Fruit fly (Drosophila melanogaster) whole organism, prepupa: Measurements from ENCODE around the gene zf30C.

Source experiments
- Blimp-1 ChIP-seq: fragments of 200-800 bp; sonication (Bioruptor generic); optimal IDR thresholded peaks from 3 replicates; lab custom pipeline; 2017; ENCODE audit warnings: missing biosample characterization, missing genetic modification characterization, mild to moderate bottlenecking, moderate library complexity, missing genetic modification reagents
- CG11294 ChIP-seq: fragments of 200-800 bp; sonication (Bioruptor generic); IDR thresholded peaks from 2 replicates; pipeline ENCODE4 v1.3.6; 2022; ENCODE audit warnings: missing biosample characterization, missing genetic modification characterization
- CG11762 ChIP-seq: fragments of 200-800 bp; sonication (Bioruptor generic); optimal IDR thresholded peaks from 3 replicates; lab custom pipeline; 2016; ENCODE audit warnings: missing biosample characterization, missing genetic modification characterization; ENCODE audit not compliant: insufficient read depth
- CG11902 ChIP-seq: fragments of 200-800 bp; sonication (Bioruptor generic); optimal IDR thresholded peaks from 3 replicates; lab custom pipeline; 2016; ENCODE audit warnings: missing biosample characterization, missing genetic modification characterization
- CG15336 ChIP-seq: fragments of 200-800 bp; sonication (Bioruptor generic); IDR thresholded peaks from 2 replicates; pipeline ENCODE4 v1.3.6; 2022; ENCODE audit warnings: missing biosample characterization, missing genetic modification characterization
- CG16779 ChIP-seq: fragments of 200-800 bp; sonication (Bioruptor generic); optimal IDR thresholded peaks from 3 replicates; lab custom pipeline; 2017; ENCODE audit warnings: missing biosample characterization, mild to moderate bottlenecking, missing genetic modification characterization
- CG3032 ChIP-seq: fragments of 200-800 bp; optimal IDR thresholded peaks from 2 replicates; lab custom pipeline; 2019; ENCODE audit warnings: missing biosample characterization, mild to moderate bottlenecking, missing genetic modification characterization, moderate library complexity
- CG31627 ChIP-seq: fragments of 200-800 bp; sonication (Bioruptor generic); optimal IDR thresholded peaks from 3 replicates; lab custom pipeline; 2016; ENCODE audit warnings: missing biosample characterization, missing genetic modification characterization
- CG34406 ChIP-seq: fragments of 200-800 bp; sonication (Bioruptor generic); optimal IDR thresholded peaks from 3 replicates; lab custom pipeline; 2016; ENCODE audit warnings: missing biosample characterization, missing genetic modification characterization
- CG3919 ChIP-seq: fragments of 200-800 bp; sonication (Bioruptor generic); optimal IDR thresholded peaks from 3 replicates; lab custom pipeline; 2016; ENCODE audit warnings: missing biosample characterization, missing genetic modification characterization
- CG6163 ChIP-seq: fragments of 200-800 bp; sonication (Bioruptor generic); IDR thresholded peaks from 3 replicates; pipeline ENCODE4 v1.3.6; 2022; ENCODE audit warnings: missing biosample characterization, missing genetic modification characterization
- CG6276 ChIP-seq: fragments of 200-800 bp; sonication (Bioruptor generic); optimal IDR thresholded peaks from 2 replicates; lab custom pipeline; 2017; ENCODE audit warnings: missing biosample characterization, mild to moderate bottlenecking, missing genetic modification characterization
- CG6792 ChIP-seq: fragments of 200-800 bp; sonication (Bioruptor generic); optimal IDR thresholded peaks from 3 replicates; lab custom pipeline; 2016; ENCODE audit warnings: missing biosample characterization, missing genetic modification characterization
- CG6808 ChIP-seq: fragments of 200-800 bp; sonication (Bioruptor generic); optimal IDR thresholded peaks from 3 replicates; lab custom pipeline; 2017; ENCODE audit warnings: missing biosample characterization, missing genetic modification characterization, mild to moderate bottlenecking, moderate library complexity, missing genetic modification reagents
- CG7368 ChIP-seq: fragments of 200-800 bp; sonication (Bioruptor generic); optimal IDR thresholded peaks from 3 replicates; lab custom pipeline; 2016; ENCODE audit warnings: missing biosample characterization, missing genetic modification characterization
- CG8119 ChIP-seq: fragments of 200-800 bp; sonication (Bioruptor generic); IDR thresholded peaks from 3 replicates; pipeline ENCODE4 v1.3.6; 2022; ENCODE audit warnings: missing biosample characterization, missing genetic modification characterization
- CG8319 ChIP-seq: fragments of 200-800 bp; sonication (Bioruptor generic); optimal IDR thresholded peaks from 3 replicates; lab custom pipeline; 2016; ENCODE audit warnings: missing biosample characterization, missing genetic modification characterization
- CG8632 ChIP-seq: fragments of 200-800 bp; sonication (Bioruptor generic); optimal IDR thresholded peaks from 3 replicates; lab custom pipeline; 2016; ENCODE audit warnings: missing biosample characterization, missing genetic modification characterization
- CG9139 ChIP-seq: fragments of 200-800 bp; sonication (Bioruptor generic); optimal IDR thresholded peaks from 3 replicates; lab custom pipeline; 2017; ENCODE audit warnings: missing biosample characterization, mild to moderate bottlenecking, missing genetic modification characterization
- Eip75B ChIP-seq: fragments of 200-800 bp; sonication (Bioruptor generic); optimal IDR thresholded peaks from 3 replicates; lab custom pipeline; 2016; ENCODE audit warnings: missing biosample characterization, missing genetic modification characterization
- Eip78C ChIP-seq: fragments of 200-800 bp; sonication (Bioruptor generic); peaks from one replicate; lab custom pipeline; 2016; ENCODE audit warnings: missing biosample characterization, missing genetic modification characterization
- Ets96B ChIP-seq: fragments of 200-800 bp; optimal IDR thresholded peaks from 2 replicates; lab custom pipeline; 2019; ENCODE audit warnings: missing biosample characterization, mild to moderate bottlenecking, missing genetic modification characterization, moderate library complexity
- Gug ChIP-seq: fragments of 200-800 bp; sonication (Bioruptor generic); IDR thresholded peaks from 2 replicates; pipeline ENCODE4 v1.3.6; 2022; ENCODE audit warnings: missing biosample characterization, missing genetic modification characterization
- Hr38 ChIP-seq: sonication (Bioruptor generic); optimal IDR thresholded peaks from 2 replicates; lab custom pipeline; 2016; ENCODE audit warnings: missing biosample characterization, missing genetic modification characterization
- Hr39 ChIP-seq: fragments of 200-800 bp; sonication (Bioruptor generic); optimal IDR thresholded peaks from 2 replicates; lab custom pipeline; 2016; ENCODE audit warnings: missing biosample characterization, missing genetic modification characterization
- Hr4 ChIP-seq: fragments of 200-800 bp; sonication (Bioruptor generic); optimal IDR thresholded peaks from 3 replicates; lab custom pipeline; 2016; ENCODE audit warnings: missing biosample characterization, missing genetic modification characterization
- Met ChIP-seq: fragments of 200-800 bp; sonication (Bioruptor generic); optimal IDR thresholded peaks from 3 replicates; lab custom pipeline; 2016; ENCODE audit warnings: missing biosample characterization, missing genetic modification characterization
- Smox ChIP-seq: fragments of 200-800 bp; sonication (Bioruptor generic); optimal IDR thresholded peaks from 3 replicates; lab custom pipeline; 2016; ENCODE audit warnings: missing biosample characterization, missing genetic modification characterization
- Sox102F ChIP-seq: fragments of 200-800 bp; sonication (Bioruptor generic); optimal IDR thresholded peaks from 2 replicates; lab custom pipeline; 2016; ENCODE audit warnings: missing biosample characterization, mild to moderate bottlenecking, missing genetic modification characterization
- Sox14 ChIP-seq: fragments of 200-800 bp; sonication (Bioruptor generic); optimal IDR thresholded peaks from 3 replicates; lab custom pipeline; 2016; ENCODE audit warnings: missing biosample characterization, missing genetic modification characterization
- Sox15 ChIP-seq: fragments of 200-800 bp; sonication (Bioruptor generic); optimal IDR thresholded peaks from 3 replicates; lab custom pipeline; 2016; ENCODE audit warnings: missing biosample characterization, missing genetic modification characterization
- achi ChIP-seq: fragments of 200-800 bp; sonication (Bioruptor generic); optimal IDR thresholded peaks from 3 replicates; lab custom pipeline; 2016; ENCODE audit warnings: missing biosample characterization, missing genetic modification characterization
- cyc ChIP-seq: fragments of 200-800 bp; sonication (Bioruptor generic); optimal IDR thresholded peaks from 3 replicates; lab custom pipeline; 2016; ENCODE audit warnings: missing biosample characterization, missing genetic modification characterization
- dac ChIP-seq: fragments of 200-800 bp; sonication (Bioruptor generic); optimal IDR thresholded peaks from 2 replicates; lab custom pipeline; 2017; ENCODE audit warnings: missing biosample characterization, mild to moderate bottlenecking, missing genetic modification characterization
- dsx ChIP-seq: fragments of 200-800 bp; optimal IDR thresholded peaks from 3 replicates; lab custom pipeline; 2019; ENCODE audit warnings: missing biosample characterization, mild to moderate bottlenecking, missing genetic modification characterization, moderate library complexity; ENCODE audit not compliant: poor library complexity, severe bottlenecking
- eg ChIP-seq: fragments of 200-800 bp; sonication (Bioruptor generic); IDR thresholded peaks from 3 replicates; pipeline ENCODE4 v1.3.6; 2022; ENCODE audit warnings: missing biosample characterization, missing genetic modification characterization
- fd59A ChIP-seq: fragments of 200-800 bp; sonication (Bioruptor generic); optimal IDR thresholded peaks from 2 replicates; lab custom pipeline; 2017; ENCODE audit warnings: missing biosample characterization, mild to moderate bottlenecking, missing genetic modification characterization, missing genetic modification reagents
- fd85E ChIP-seq: fragments of 200-800 bp; sonication (Bioruptor generic); optimal IDR thresholded peaks from 3 replicates; lab custom pipeline; 2016; ENCODE audit warnings: missing biosample characterization, missing genetic modification characterization
- fkh ChIP-seq: fragments of 200-800 bp; sonication (Bioruptor generic); optimal IDR thresholded peaks from 3 replicates; lab custom pipeline; 2017; ENCODE audit warnings: missing biosample characterization, mild to moderate bottlenecking, missing genetic modification characterization, moderate library complexity
- pdm3 ChIP-seq: fragments of 200-800 bp; sonication (Bioruptor generic); optimal IDR thresholded peaks from 3 replicates; lab custom pipeline; 2016; ENCODE audit warnings: missing biosample characterization, missing genetic modification characterization
- spab ChIP-seq: fragments of 200-800 bp; sonication (Bioruptor generic); optimal IDR thresholded peaks from 2 replicates; lab custom pipeline; 2017; ENCODE audit warnings: missing biosample characterization, mild to moderate bottlenecking, missing genetic modification characterization, missing genetic modification reagents
- ss ChIP-seq, 2 experiments: fragments of 200-800 bp; sonication (Bioruptor generic); optimal IDR thresholded peaks; 2 replicates in 1 of 2; 3 replicates in 1 of 2; lab custom pipeline; 2017 to 2018; ENCODE audit warnings: mild to moderate bottlenecking in 2 of 2, missing biosample characterization in 2 of 2, missing genetic modification characterization in 2 of 2, moderate library complexity in 1 of 2
- topi ChIP-seq: fragments of 200-800 bp; sonication (Bioruptor generic); optimal IDR thresholded peaks from 3 replicates; lab custom pipeline; 2016; ENCODE audit warnings: missing biosample characterization, missing genetic modification characterization
- vri ChIP-seq: fragments of 200-800 bp; sonication (Bioruptor generic); optimal IDR thresholded peaks from 3 replicates; lab custom pipeline; 2016; ENCODE audit warnings: missing biosample characterization, mild to moderate bottlenecking, missing genetic modification characterization

Gene zf30C

dm6 chr2L:9782176-9782581 is 24.0 kb downstream of the zf30C start, which contains the start of gene IP3K1 (continued):
- peak; percentile 80; the same call in 2 of the 3 replicates for TF ChIP-seq CG6163 (GFP tag; lab: Robert Waterston, UW)
- peak; percentile 11 for TF ChIP-seq CG34406 (GFP tag; lab: Kevin White, UChicago)
- TF ChIP-seq CG11762: no peak
- TF ChIP-seq ss (GFP tag; optimal IDR thresholded peaks at IDR 0.05; lab: Kevin White, UChicago): peak; percentile 74 to 76
- peak; percentile 46; the same call in 2 of the 3 replicates for TF ChIP-seq CG8119
- peak; percentile 65; the same call in 1 of the 2 replicates for TF ChIP-seq CG15336 (GFP tag; lab: Robert Waterston, UW)
- no peak for TF ChIP-seq Met (GFP tag; lab: Kevin White, UChicago)

- TF ChIP-seq Ets96B (tag; lab: Kevin White, UChicago) (no peak), Hr39 (no peak), CG31627 (no peak), CG3032 (tag; lab: Kevin White, UChicago) (no peak), spab (GFP tag; lab: Kevin White, UChicago) (no peak), topi (GFP tag; lab: Kevin White, UChicago) (no peak), Eip78C (GFP tag; lab: Kevin White, UChicago) (peak; percentile 51), fkh (peak; percentile 28), dsx (GFP tag; lab: Kevin White, UChicago) (no peak), CG15336 (GFP tag; lab: Robert Waterston, UW) (no peak), eg (GFP tag; lab: Robert Waterston, UW) (no peak), CG8632 (GFP tag; lab: Kevin White, UChicago) (no peak), cyc (GFP tag; lab: Kevin White, UChicago) (no peak), CG6276 (GFP tag; lab: Kevin White, UChicago) (no peak), CG6808 (no peak), Sox14 (GFP tag; lab: Kevin White, UChicago) (no peak), CG11902 (no peak), Blimp-1 (GFP tag; lab: Kevin White, UChicago) (peak; percentile 21), vri (peak; percentile 35), CG16779 (no peak), CG6163 (GFP tag; lab: Robert Waterston, UW) (no peak), pdm3 (no peak), Met (GFP tag; lab: Kevin White, UChicago) (no peak), fd85E (GFP tag; lab: Kevin White, UChicago) (no peak)
- TF ChIP-seq, all 60 proteins: peak for 4
Measured at dm6 chr2L:9783130-9783529, 25.0 kb downstream of the zf30C start.

DNA sequence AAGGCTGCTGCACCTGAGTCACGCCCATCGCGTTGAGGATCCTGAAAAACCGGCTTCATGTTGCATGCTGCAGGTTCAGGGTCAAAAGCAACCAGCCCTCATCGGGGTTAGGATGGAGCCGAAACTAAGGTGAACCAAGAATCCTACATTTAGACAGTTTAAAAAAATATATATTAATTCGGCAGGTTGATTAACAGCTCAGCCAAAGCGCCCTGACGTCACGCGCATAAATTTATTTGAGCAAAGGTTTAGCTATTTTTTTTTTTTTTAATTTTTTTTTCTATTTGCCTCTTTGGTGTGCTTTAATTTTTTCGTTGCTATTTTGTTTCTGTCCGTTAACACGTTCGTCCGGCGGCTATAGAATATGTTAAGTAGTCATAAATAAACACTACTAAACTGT is 26.3 kb downstream of the zf30C start:
- TF ChIP-seq CG34406 (GFP tag; lab: Kevin White, UChicago) (no peak), CG8319 (GFP tag; lab: Kevin White, UChicago) (no peak), CG3919 (GFP tag; lab: Kevin White, UChicago) (no peak), CG6808 (no peak), cyc (GFP tag; lab: Kevin White, UChicago) (no peak), Sox14 (GFP tag; lab: Kevin White, UChicago) (no peak), CG7368 (no peak), Hr38 (GFP tag; lab: Kevin White, UChicago) (no peak), ss (GFP tag; optimal IDR thresholded peaks at IDR 0.05; lab: Kevin White, UChicago) (peak; percentile 17 to 24), CG11902 (no peak), CG3032 (tag; lab: Kevin White, UChicago) (peak; percentile 3), CG6792 (no peak), fd85E (GFP tag; lab: Kevin White, UChicago) (no peak), Smox (GFP tag; lab: Kevin White, UChicago) (no peak), Blimp-1 (GFP tag; lab: Kevin White, UChicago) (no peak), Eip78C (GFP tag; lab: Kevin White, UChicago) (peak; percentile 52), achi (GFP tag; lab: Kevin White, UChicago) (no peak)

DNA sequence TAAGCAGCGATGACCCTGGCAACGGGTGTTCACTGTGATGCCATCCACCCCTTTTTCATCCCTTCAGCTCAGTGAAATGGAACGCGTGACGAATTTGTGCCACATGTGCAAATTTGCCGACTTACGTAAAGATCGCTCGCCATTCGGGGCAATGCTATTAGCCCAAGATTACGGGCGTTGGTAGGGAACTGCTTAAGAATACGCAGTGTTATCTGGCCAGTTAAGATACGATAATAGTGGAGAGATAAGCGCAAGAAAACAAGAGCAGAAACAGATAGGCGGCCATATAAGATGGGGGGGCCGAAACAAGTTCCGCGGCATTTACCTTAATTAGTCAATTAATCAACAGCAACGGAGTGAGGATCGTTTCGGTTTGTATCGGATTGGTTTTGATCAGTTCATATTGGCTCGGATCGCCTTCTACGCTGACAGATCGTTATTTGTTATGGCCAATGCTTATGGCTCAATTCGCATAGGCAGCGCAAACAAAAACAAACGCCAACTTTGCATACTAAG is 27.8 kb downstream of the zf30C start:
- TF ChIP-seq CG6792 (peak; percentile 43), CG6163 (GFP tag; lab: Robert Waterston, UW) (peak; percentile 15; the same call in 1 of the 3 replicates), dac (no peak), Sox102F (GFP tag; lab: Kevin White, UChicago) (no peak), CG15336 (GFP tag; lab: Robert Waterston, UW) (no peak), Smox (GFP tag; lab: Kevin White, UChicago) (no peak), Eip78C (GFP tag; lab: Kevin White, UChicago) (peak; percentile 65), eg (GFP tag; lab: Robert Waterston, UW) (0 out of 3 replicates have a peak, but pooled peaks have one; percentile 6), Eip75B (no peak), CG11762 (no peak), Hr4 (no peak), achi (GFP tag; lab: Kevin White, UChicago) (no peak), CG11294 (GFP tag; lab: Robert Waterston, UW) (no peak), fd85E (GFP tag; lab: Kevin White, UChicago) (no peak), CG9139 (GFP tag; lab: Kevin White, UChicago) (peak; percentile 25), fd59A (GFP tag; lab: Kevin White, UChicago) (peak; percentile 15), Gug (GFP tag; lab: Robert Waterston, UW) (no peak), Sox15 (GFP tag; lab: Kevin White, UChicago) (no peak), vri (peak; percentile 95)
